Fruit fly (Drosophila melanogaster) whole organism: ENCODE results near the gene CG15480.

ENCODE experiments used
- CG8478 ChIP-seq: fragments of >200 bp; optimal IDR thresholded peaks from 2 replicates; lab custom pipeline; 2018; ENCODE audit warnings: inconsistent platforms
- Dll ChIP-seq: fragments of >200 bp; optimal IDR thresholded peaks from 2 replicates; lab custom pipeline; 2017
- EcR ChIP-seq, 2 experiments: fragments of >200 bp; optimal IDR thresholded peaks; 2 replicates each; lab custom pipeline; 2017; ENCODE audit warnings: missing biosample characterization in 2 of 2, missing genetic modification characterization in 2 of 2, missing genetic modification reagents in 2 of 2
- pan ChIP-seq: fragments of >200 bp; optimal IDR thresholded peaks from 2 replicates; lab custom pipeline; 2017
- psq ChIP-seq: fragments of >200 bp; optimal IDR thresholded peaks from 2 replicates; lab custom pipeline; 2017
- usp ChIP-seq: fragments of >200 bp; optimal IDR thresholded peaks from 2 replicates; lab custom pipeline; 2017; ENCODE audit warnings: missing biosample characterization, missing genetic modification characterization, mixed read lengths

The CG15480 gene

DNA sequence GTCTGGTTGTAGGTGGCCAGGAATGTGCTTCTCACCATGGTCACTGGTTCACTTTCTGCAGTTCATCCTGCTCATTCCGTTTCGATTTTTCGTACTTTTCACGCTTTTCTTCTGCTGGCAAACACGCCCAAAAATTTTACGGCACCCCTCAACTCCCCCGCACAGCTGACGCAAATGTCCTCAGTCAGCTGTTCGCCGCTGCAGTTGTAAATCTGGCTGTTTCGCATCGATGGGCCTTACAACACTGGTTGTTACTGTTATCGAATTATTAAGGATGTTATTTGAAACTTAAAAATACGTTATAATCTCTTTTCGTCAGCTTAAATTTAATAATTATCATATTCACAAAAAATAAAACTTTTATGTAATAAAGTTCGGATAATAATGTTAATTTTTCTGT is 42.7 kb downstream of the CG15480 start, which contains the start of gene Mgat3:
TSS of gene Mgat3 (minus strand) at position 182 of the 400 bp plus-strand sequence.
- TF ChIP-seq usp (GFP tag; lab: Kevin White, UChicago) (no peak), CG8478 (no peak), pan (no peak), Dll (no peak), psq (lab: Kevin White, UChicago) (no peak), EcR (GFP tag; optimal IDR thresholded peaks at IDR 0.05; lab: Kevin White, UChicago) (no peak)

DNA sequence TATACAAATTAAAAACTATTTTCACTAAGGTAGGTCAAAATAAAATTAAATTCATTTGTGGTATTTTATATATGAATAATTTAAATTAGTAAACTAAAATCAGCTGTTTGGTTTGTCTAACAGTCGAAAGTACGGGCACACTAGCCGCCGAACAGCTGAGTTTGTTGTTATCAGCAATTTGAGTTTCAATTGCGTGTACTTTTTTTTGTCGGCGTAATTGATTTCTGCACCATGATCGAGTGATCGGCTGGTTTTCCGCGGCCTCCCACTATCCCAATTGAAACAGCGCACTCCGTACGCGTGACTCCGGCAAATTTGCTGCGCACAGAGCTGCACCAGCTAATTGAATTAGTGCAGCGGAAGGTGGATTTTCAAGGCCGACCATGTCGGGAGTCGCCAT is 46.0 kb downstream of the CG15480 start, which contains the start of gene Alg7:
TSS of gene Alg7 (plus strand) at position 153 of the 400 bp plus-strand sequence.
- TF ChIP-seq psq (lab: Kevin White, UChicago) (no peak), usp (GFP tag; lab: Kevin White, UChicago) (no peak), pan (no peak), CG8478 (no peak), Dll (no peak), EcR (GFP tag; optimal IDR thresholded peaks at IDR 0.05; lab: Kevin White, UChicago) (no peak)

DNA sequence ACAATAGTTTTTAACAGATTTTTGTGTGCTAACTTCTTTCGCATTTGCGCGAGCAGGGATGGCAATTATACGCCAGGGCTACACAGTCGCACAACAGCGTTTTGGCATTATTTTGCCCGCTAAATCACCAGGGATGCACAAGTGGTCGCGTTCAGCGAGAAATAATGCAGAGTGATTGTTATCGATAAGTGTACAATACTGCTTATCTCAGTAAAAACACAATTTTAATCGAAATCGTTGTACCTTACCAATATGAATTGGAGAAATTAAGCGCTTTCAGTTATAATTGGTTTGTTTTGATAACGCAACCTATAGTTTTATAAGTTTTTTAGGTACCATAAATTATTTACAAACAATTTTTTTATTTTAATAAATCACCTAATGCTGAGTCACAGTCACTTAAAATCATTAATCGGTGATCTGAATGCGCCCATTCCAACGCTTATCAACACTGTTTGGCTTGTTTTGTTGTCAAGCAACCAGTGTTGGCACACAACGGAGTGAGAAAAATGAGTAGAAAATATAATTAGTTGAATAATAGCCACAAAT is 48.3 kb downstream of the CG15480 start, which contains the start of the genes Sfmbt and CG5439:
TSS of gene Sfmbt (minus strand) at position 85 of the 549 bp plus-strand sequence.
TSS of gene CG5439 (plus strand) at position 450 of the 549 bp plus-strand sequence.
- no peak for TF ChIP-seq pan

DNA sequence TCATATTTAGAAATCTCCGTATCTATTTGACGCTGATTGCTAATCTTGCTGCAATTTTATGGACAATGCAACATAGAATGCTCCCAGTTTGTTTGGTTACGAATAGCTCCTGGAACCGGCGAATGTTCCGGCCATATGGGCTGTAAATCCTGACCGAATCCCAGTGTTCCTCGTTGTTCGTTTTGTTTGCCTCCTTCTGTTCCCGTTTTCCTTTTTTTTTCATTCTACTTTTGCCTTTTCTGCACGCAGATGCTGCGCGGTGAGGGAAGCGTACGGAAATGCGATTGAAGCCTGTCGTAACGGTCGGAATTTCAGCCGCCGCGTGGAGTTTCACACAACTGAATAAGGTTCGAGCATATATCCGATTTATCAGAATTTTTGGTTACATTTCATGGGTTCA is 49.0 kb downstream of the CG15480 start, which contains the start of gene CG43925:
TSS of gene CG43925 (plus strand) at position 301 of the 400 bp plus-strand sequence.
- TF ChIP-seq psq (lab: Kevin White, UChicago) (no peak), usp (GFP tag; lab: Kevin White, UChicago) (no peak), CG8478 (no peak), pan (no peak)
